Worm (Caenorhabditis elegans): Measurements from ENCODE around the gene fbxa-69.
"Not testable (repeated sequence)": the region's sequence is repeated elsewhere in the genome, so short reads cannot be mapped to it uniquely, and the experiment has no call there.

fbxa-69 gene

ce11 chrV:15809543-15809942, 6.2 kb downstream of the fbxa-69 start, which contains the start of gene srsx-36:
srsx-36 (minus strand) TSS chrV:15809643.
- TF ChIP-seq efl-3 (GFP tag; optimal IDR thresholded peaks at IDR 0.05) (no peak), rnt-1 (tag; optimal IDR thresholded peaks at IDR 0.05) (no peak), irx-1 (tag; optimal IDR thresholded peaks at IDR 0.05) (no peak), isw-1 (GFP tag; IDR thresholded peaks at IDR 0.05) (no peak), aly-2 (tag; optimal IDR thresholded peaks at IDR 0.05) (no peak), ztf-4 (tag; optimal IDR thresholded peaks at IDR 0.05) (no peak), lin-15B (tag; optimal IDR thresholded peaks at IDR 0.05) (no peak), hlh-4 (tag; optimal IDR thresholded peaks at IDR 0.05) (no peak), ceh-8 (GFP tag; optimal IDR thresholded peaks at IDR 0.05) (no peak)

- not testable (repeated sequence) for TF ChIP-seq alr-1 (tag; optimal IDR thresholded peaks at IDR 0.05; ENCODE audit: borderline replicate concordance); ceh-88 (GFP tag; IDR thresholded peaks at IDR 0.05); zip-4 (GFP tag; optimal IDR thresholded peaks at IDR 0.05)
Measured at ce11 chrV:15807420-15807819, 8.4 kb downstream of the fbxa-69 start, which contains the start of gene srsx-38. srsx-38 (minus strand) TSS chrV:15807520.

ce11 chrV:15803748-15804147, 12.0 kb downstream of the fbxa-69 start, which contains the start of gene T26E4.18:
T26E4.18 (minus strand) TSS chrV:15803848.
- TF ChIP-seq mep-1, mef-2, rnt-1 (tag; optimal IDR thresholded peaks at IDR 0.05): not testable (repeated sequence)

- not testable (repeated sequence) for TF ChIP-seq rnt-1 (tag; optimal IDR thresholded peaks at IDR 0.05); mdl-1 (tag; optimal IDR thresholded peaks at IDR 0.05); isw-1 (GFP tag; IDR thresholded peaks at IDR 0.05)
Measured at ce11 chrV:15803079-15803478, 12.7 kb downstream of the fbxa-69 start, which contains the start of gene srd-27. srd-27 (plus strand) TSS chrV:15803379.

- TF ChIP-seq irx-1, jun-1, xbp-1 (tag; optimal IDR thresholded peaks at IDR 0.05): not testable (repeated sequence)
Measured at ce11 chrV:15802623-15803022, 13.1 kb downstream of the fbxa-69 start, which contains the start of gene T26E4.9. T26E4.9 (minus strand) TSS chrV:15802723.

- no peak for TF ChIP-seq zip-4 (GFP tag; optimal IDR thresholded peaks at IDR 0.05)
- no peak for TF ChIP-seq lin-14 (GFP tag; optimal IDR thresholded peaks at IDR 0.05)
- no peak for TF ChIP-seq unc-98 (GFP tag; IDR thresholded peaks at IDR 0.05)
- TF ChIP-seq ztf-4 (tag; optimal IDR thresholded peaks at IDR 0.05) = no peak
- TF ChIP-seq fkh-8 (tag; optimal IDR thresholded peaks at IDR 0.05) = no peak
Measured at ce11 chrV:15798108-15798507, 17.7 kb downstream of the fbxa-69 start, which contains the start of gene T26E4.10. T26E4.10 (minus strand) TSS chrV:15798208.

ce11 chrV:15796087-15796486, 19.7 kb downstream of the fbxa-69 start, which contains the start of gene nhr-223:
nhr-223 (plus strand) TSS chrV:15796387.
- no peak for TF ChIP-seq pag-3 (tag; optimal IDR thresholded peaks at IDR 0.05; ENCODE audit: borderline replicate concordance, insufficient read depth)
- no peak for TF ChIP-seq unc-86 (tag; optimal IDR thresholded peaks at IDR 0.05)
- no peak for TF ChIP-seq nhr-12 (tag; optimal IDR thresholded peaks at IDR 0.05)
- no peak for TF ChIP-seq alr-1 (tag; optimal IDR thresholded peaks at IDR 0.05; ENCODE audit: borderline replicate concordance)
- no peak for TF ChIP-seq zip-4 (GFP tag; optimal IDR thresholded peaks at IDR 0.05)
- TF ChIP-seq grh-1 (GFP tag; IDR thresholded peaks at IDR 0.05) = no peak
- no peak for TF ChIP-seq lin-39 (tag; optimal IDR thresholded peaks at IDR 0.05)
- TF ChIP-seq ceh-8 (GFP tag; optimal IDR thresholded peaks at IDR 0.05) = no peak
- TF ChIP-seq tlp-1 (tag; optimal IDR thresholded peaks at IDR 0.05) = no peak
- no peak for TF ChIP-seq nhr-19 (GFP tag; conservative IDR thresholded peaks at IDR 0.05)
- TF ChIP-seq vab-15 (tag; optimal IDR thresholded peaks at IDR 0.05) = no peak
- TF ChIP-seq ama-1 (optimal IDR thresholded peaks at IDR 0.05) = no peak

All from whole organism, L1 larva.